Worm (Caenorhabditis elegans): ENCODE data around the gene ced-6.

Gene ced-6

DNA sequence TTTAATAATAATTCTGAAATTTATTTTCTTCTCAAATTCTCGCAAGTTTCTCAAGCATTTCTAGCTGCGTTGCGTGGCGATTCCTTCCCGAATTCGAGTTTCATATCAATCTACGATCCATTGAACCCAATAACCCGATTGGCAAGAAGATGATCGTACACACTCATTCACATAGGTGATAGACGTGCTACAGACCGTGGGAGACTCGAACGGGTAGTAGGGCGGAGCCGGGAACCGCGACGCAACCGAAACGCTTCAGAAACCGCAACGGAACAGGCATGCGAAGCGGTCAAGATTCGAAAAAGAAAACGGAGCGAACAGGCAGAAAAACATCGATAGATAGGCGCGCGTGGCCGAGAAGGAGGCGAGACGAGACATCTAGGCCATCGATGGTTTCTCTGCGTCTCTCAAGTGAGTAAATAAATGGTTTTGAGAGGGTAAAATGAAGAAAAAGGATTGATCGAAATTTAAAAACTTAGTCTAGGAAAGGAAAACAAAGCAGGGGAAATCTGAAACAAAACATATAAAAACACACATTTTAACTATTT is 7.9 kb downstream of the ced-6 start, which contains the start of gene madf-11 (continued):
- TF ChIP-seq Y5F2A.4 (GFP tag; optimal IDR thresholded peaks at IDR 0.05) (no peak), php-3 (GFP tag; IDR thresholded peaks at IDR 0.05) (no peak), unc-130 (GFP tag; optimal IDR thresholded peaks at IDR 0.05) (peak; percentile 7)

- TF ChIP-seq unc-130 (GFP tag; optimal IDR thresholded peaks at IDR 0.05): no peak
Measured at ce11 chrIII:5604080-5604479, 8.5 kb downstream of the ced-6 start, which contains the start of gene xnd-1. Gene xnd-1 (plus strand): TSS chrIII:5604460.

- 0 out of 2 replicates have a peak, but pooled peaks have one; percentile 39 for TF ChIP-seq php-3 (GFP tag; IDR thresholded peaks at IDR 0.05)
- TF ChIP-seq sdz-12 (GFP tag; optimal IDR thresholded peaks at IDR 0.05): no peak
- TF ChIP-seq daf-16 (GFP tag; optimal IDR thresholded peaks at IDR 0.05): no peak
- peak; percentile 71 for TF ChIP-seq daf-16 (tag; optimal IDR thresholded peaks at IDR 0.05)
- peak; percentile 66 for TF ChIP-seq nhr-28 (tag; optimal IDR thresholded peaks at IDR 0.05)
- TF ChIP-seq ceh-32 (tag; optimal IDR thresholded peaks at IDR 0.05; ENCODE audit: poor library complexity): no peak
- no peak for TF ChIP-seq zag-1 (tag; optimal IDR thresholded peaks at IDR 0.05)
- TF ChIP-seq ctbp-1 (GFP tag; IDR thresholded peaks at IDR 0.05): no peak
- TF ChIP-seq nhr-111 (GFP tag; optimal IDR thresholded peaks at IDR 0.05): no peak
- no peak for TF ChIP-seq nhr-42 (GFP tag; IDR thresholded peaks at IDR 0.05)
- TF ChIP-seq hif-1 (tag; optimal IDR thresholded peaks at IDR 0.05): no peak
- no peak for TF ChIP-seq zip-11 (GFP tag; IDR thresholded peaks at IDR 0.05)
- no peak for TF ChIP-seq mdt-29 (GFP tag; IDR thresholded peaks at IDR 0.05)
- no peak for TF ChIP-seq lin-13 (GFP tag; optimal IDR thresholded peaks at IDR 0.05)
- no peak for TF ChIP-seq mxl-3 (GFP tag; optimal IDR thresholded peaks at IDR 0.05)
- TF ChIP-seq ztf-7 (tag; optimal IDR thresholded peaks at IDR 0.05): no peak
- TF ChIP-seq lin-39 (tag; optimal IDR thresholded peaks at IDR 0.05): no peak
- no peak for TF ChIP-seq F10B5.3 (tag; optimal IDR thresholded peaks at IDR 0.05)
- no peak for TF ChIP-seq set-16 (GFP tag; IDR thresholded peaks at IDR 0.05)
- TF ChIP-seq ceh-44 (GFP tag; IDR thresholded peaks at IDR 0.05): no peak
- TF ChIP-seq nhr-6 (tag; optimal IDR thresholded peaks at IDR 0.05): no peak
- TF ChIP-seq pqm-1 (tag; optimal IDR thresholded peaks at IDR 0.05): peak; percentile 83
- no peak for TF ChIP-seq F37D6.2 (tag; optimal IDR thresholded peaks at IDR 0.05)
- peak; percentile 35 for TF ChIP-seq dve-1 (tag; optimal IDR thresholded peaks at IDR 0.05; ENCODE audit: insufficient read depth)
- TF ChIP-seq vab-7 (GFP tag; IDR thresholded peaks at IDR 0.05): no peak
- TF ChIP-seq dpl-1 (GFP tag; optimal IDR thresholded peaks at IDR 0.05): no peak
- no peak for TF ChIP-seq rbr-2 (tag; optimal IDR thresholded peaks at IDR 0.05)
- TF ChIP-seq T20F7.1 (GFP tag; optimal IDR thresholded peaks at IDR 0.05): no peak
- TF ChIP-seq hlh-11 (tag; optimal IDR thresholded peaks at IDR 0.05): no peak
- TF ChIP-seq lin-1 (GFP tag; IDR thresholded peaks at IDR 0.05): no peak
- TF ChIP-seq R02D3.7 (tag; optimal IDR thresholded peaks at IDR 0.05): no peak
- TF ChIP-seq Y5F2A.4 (GFP tag; optimal IDR thresholded peaks at IDR 0.05): no peak
- no peak for TF ChIP-seq nhr-41 (GFP tag; IDR thresholded peaks at IDR 0.05)
- no peak for TF ChIP-seq gei-8 (GFP tag; optimal IDR thresholded peaks at IDR 0.05)
- TF ChIP-seq lin-15B (tag; optimal IDR thresholded peaks at IDR 0.05): no peak
- TF ChIP-seq lsy-2 (tag; optimal IDR thresholded peaks at IDR 0.05): no peak
- TF ChIP-seq nhr-77 (tag; optimal IDR thresholded peaks at IDR 0.05): no peak
- TF ChIP-seq ceh-28 (tag; optimal IDR thresholded peaks at IDR 0.05): no peak
- TF ChIP-seq ZK546.5 (tag; optimal IDR thresholded peaks at IDR 0.05): no peak
- TF ChIP-seq madf-9 (GFP tag; conservative IDR thresholded peaks at IDR 0.05): no peak
- TF ChIP-seq T26A8.4 (GFP tag; IDR thresholded peaks at IDR 0.05): no peak
- no peak for TF ChIP-seq aha-1 (tag)
- no peak for TF ChIP-seq duxl-1 (tag; optimal IDR thresholded peaks at IDR 0.05; ENCODE audit: poor library complexity)
- no peak for TF ChIP-seq snpc-1.2 (GFP tag; IDR thresholded peaks at IDR 0.05)
- no peak for TF ChIP-seq F49E8.2 (tag; optimal IDR thresholded peaks at IDR 0.05; ENCODE audit: borderline replicate concordance)
Measured at ce11 chrIII:5610276-5610675, 14.7 kb downstream of the ced-6 start, which contains the start of gene C05D2.8. Gene C05D2.8 (minus strand): TSS chrIII:5610346.

Data from whole organism, L4 larva.